Worm (Caenorhabditis elegans) whole organism, L4/young adult: ENCODE measurements around the gene asb-2.

Experiments used
- dao-5 ChIP-seq: sonication (generic microtip); optimal IDR thresholded peaks from 2 replicates; lab custom pipeline; 2016; ENCODE audit warnings: missing genotype, missing genetic modification characterization, moderate library complexity, missing compliant biosample characterization
- him-1 ChIP-seq: sonication (generic microtip); optimal IDR thresholded peaks from 2 replicates; lab custom pipeline; 2016; ENCODE audit warnings: missing genotype, missing genetic modification reagents, missing genetic modification characterization, missing compliant biosample characterization

DNA sequence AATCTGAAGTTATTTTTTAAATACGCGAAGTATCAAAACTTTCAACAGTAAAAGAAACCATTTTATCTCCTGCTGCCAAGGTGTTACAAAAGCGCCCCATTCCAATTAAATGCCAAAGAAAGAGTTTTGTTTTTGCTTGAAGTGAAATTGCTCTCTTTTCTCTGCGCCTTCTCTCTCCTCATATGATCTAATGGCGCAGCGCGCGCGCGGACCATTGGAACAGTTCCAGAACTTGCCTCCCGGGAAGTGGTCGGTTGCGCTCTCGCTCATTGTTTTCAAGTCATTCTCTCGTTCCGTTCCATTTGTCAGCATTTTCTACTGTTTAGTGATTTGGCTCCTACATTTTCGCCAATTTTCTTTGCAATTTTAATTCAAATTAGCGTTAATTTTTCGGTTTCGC is 17.6 kb upstream of the asb-2 start:
- no peak for TF ChIP-seq him-1
- no peak for TF ChIP-seq dao-5 (tag; lab: Kevin White, UChicago)
